Worm (Caenorhabditis elegans) whole organism, mixed stage, embryonic: ENCODE results near the gene ilys-5.

Experiments
- M03D4.4 ChIP-seq: sonication (generic microtip); optimal IDR thresholded peaks from 2 replicates; lab custom pipeline; 2017; ENCODE audit warnings: mild to moderate bottlenecking, missing genetic modification characterization, missing compliant biosample characterization
- bed-3 ChIP-seq: fragments of 200-800 bp; sonication (Bioruptor generic); optimal IDR thresholded peaks from 3 replicates; lab custom pipeline; 2018; ENCODE audit warnings: mild to moderate bottlenecking, missing genetic modification characterization, moderate library complexity, missing compliant biosample characterization
- blmp-1 ChIP-seq: fragments of 150-350 bp; optimal IDR thresholded peaks from 2 replicates; lab custom pipeline; 2014; ENCODE audit warnings: missing biosample characterization, missing genetic modification characterization
- ceh-39 ChIP-seq: fragments of 150-350 bp; optimal IDR thresholded peaks from 2 replicates; lab custom pipeline; 2014; ENCODE audit warnings: missing biosample characterization, missing genetic modification characterization
- ceh-43 ChIP-seq: fragments of 200-800 bp; sonication (Bioruptor generic); optimal IDR thresholded peaks from 2 replicates; lab custom pipeline; 2018; ENCODE audit warnings: mild to moderate bottlenecking, missing genetic modification characterization, moderate library complexity, missing compliant biosample characterization
- ceh-83 ChIP-seq: fragments of 200-800 bp; sonication (Bioruptor generic); optimal IDR thresholded peaks from 2 replicates; lab custom pipeline; 2018; ENCODE audit warnings: mild to moderate bottlenecking, missing genetic modification characterization, missing compliant biosample characterization
- ces-1 ChIP-seq: fragments of 150-350 bp; optimal IDR thresholded peaks from 2 replicates; lab custom pipeline; 2014; ENCODE audit warnings: missing biosample characterization, missing genetic modification reagents, missing genetic modification characterization
- cnd-1 ChIP-seq: fragments of 200-800 bp; sonication (Bioruptor generic); optimal IDR thresholded peaks from 2 replicates; lab custom pipeline; 2018; ENCODE audit warnings: mild to moderate bottlenecking, missing genetic modification characterization, missing compliant biosample characterization
- drap-1 ChIP-seq: fragments of 200-800 bp; sonication (Bioruptor generic); optimal IDR thresholded peaks from 3 replicates; lab custom pipeline; 2018; ENCODE audit warnings: mild to moderate bottlenecking, missing genetic modification characterization, missing compliant biosample characterization
- elt-1 ChIP-seq: sonication (generic microtip); optimal IDR thresholded peaks from 2 replicates; lab custom pipeline; 2017; ENCODE audit warnings: missing genetic modification characterization, mild to moderate bottlenecking, missing compliant biosample characterization, antibody characterized with exemption, moderate library complexity, borderline replicate concordance; ENCODE audit not compliant: insufficient read depth
- elt-3 ChIP-seq: fragments of 150-350 bp; optimal IDR thresholded peaks from 2 replicates; lab custom pipeline; 2014; ENCODE audit warnings: missing biosample characterization, missing genetic modification characterization
- ham-2 ChIP-seq: fragments of 200-800 bp; sonication (Bioruptor generic); optimal IDR thresholded peaks from 2 replicates; lab custom pipeline; 2018; ENCODE audit warnings: mild to moderate bottlenecking, missing genetic modification characterization, missing compliant biosample characterization
- hlh-1 ChIP-seq: fragments of 150-350 bp; optimal IDR thresholded peaks from 2 replicates; lab custom pipeline; 2014; ENCODE audit warnings: missing biosample characterization, missing genetic modification reagents, missing genetic modification characterization
- lin-13 ChIP-seq: fragments of 150-350 bp; optimal IDR thresholded peaks from 2 replicates; lab custom pipeline; 2014; ENCODE audit warnings: missing biosample characterization, missing genetic modification characterization
- lin-32 ChIP-seq: fragments of 200-800 bp; sonication (Bioruptor generic); optimal IDR thresholded peaks from 2 replicates; lab custom pipeline; 2018; ENCODE audit warnings: mild to moderate bottlenecking, missing genetic modification characterization, missing compliant biosample characterization
- lsy-2 ChIP-seq: fragments of 150-350 bp; optimal IDR thresholded peaks from 2 replicates; lab custom pipeline; 2014; ENCODE audit warnings: missing biosample characterization, missing genetic modification characterization
- mep-1 ChIP-seq: fragments of 150-350 bp; optimal IDR thresholded peaks from 2 replicates; lab custom pipeline; 2017; ENCODE audit warnings: missing biosample characterization, missing genetic modification reagents, missing genetic modification characterization, inconsistent platforms
- mls-2 ChIP-seq: sonication (generic microtip); optimal IDR thresholded peaks from 2 replicates; lab custom pipeline; 2016; ENCODE audit warnings: mild to moderate bottlenecking, missing genetic modification characterization, moderate library complexity, missing compliant biosample characterization
- nhr-12 ChIP-seq: fragments of 150-350 bp; optimal IDR thresholded peaks from 2 replicates; lab custom pipeline; 2014; ENCODE audit warnings: missing biosample characterization, missing genetic modification characterization
- nhr-2 ChIP-seq: fragments of 150-350 bp; optimal IDR thresholded peaks from 2 replicates; lab custom pipeline; 2014; ENCODE audit warnings: missing biosample characterization, missing genetic modification characterization
- nhr-237 ChIP-seq: fragments of 150-350 bp; optimal IDR thresholded peaks from 2 replicates; lab custom pipeline; 2014; ENCODE audit warnings: missing biosample characterization, missing genetic modification characterization
- nhr-28 ChIP-seq: fragments of 150-350 bp; optimal IDR thresholded peaks from 2 replicates; lab custom pipeline; 2014; ENCODE audit warnings: missing biosample characterization, missing genetic modification characterization
- nhr-76 ChIP-seq: sonication (generic microtip); optimal IDR thresholded peaks from 2 replicates; lab custom pipeline; 2017; ENCODE audit warnings: missing biosample characterization, missing genetic modification characterization
- pha-4 ChIP-seq: fragments of 150-350 bp; optimal IDR thresholded peaks from 2 replicates; lab custom pipeline; 2018; ENCODE audit warnings: missing biosample characterization, missing genetic modification reagents, missing genetic modification characterization
- snpc-4 ChIP-seq: fragments of 150-350 bp; optimal IDR thresholded peaks from 2 replicates; lab custom pipeline; 2014; ENCODE audit warnings: missing biosample characterization, missing genetic modification characterization
- sptf-1 ChIP-seq: sonication (generic microtip); optimal IDR thresholded peaks from 2 replicates; lab custom pipeline; 2017; ENCODE audit warnings: mild to moderate bottlenecking, missing genetic modification characterization, moderate library complexity, missing compliant biosample characterization
- tbx-8 ChIP-seq: fragments of 200-800 bp; sonication (Bioruptor generic); optimal IDR thresholded peaks from 2 replicates; lab custom pipeline; 2018; ENCODE audit warnings: mild to moderate bottlenecking, missing genetic modification characterization, moderate library complexity, missing compliant biosample characterization
- unc-120 ChIP-seq: sonication (generic microtip); optimal IDR thresholded peaks from 2 replicates; lab custom pipeline; 2017; ENCODE audit warnings: missing genetic modification characterization, missing compliant biosample characterization; ENCODE audit not compliant: poor library complexity, severe bottlenecking
- unc-39 ChIP-seq: fragments of 150-350 bp; optimal IDR thresholded peaks from 2 replicates; lab custom pipeline; 2014; ENCODE audit warnings: missing biosample characterization, missing genetic modification characterization
- unc-62 ChIP-seq: fragments of 150-350 bp; optimal IDR thresholded peaks from 2 replicates; lab custom pipeline; 2014; ENCODE audit warnings: missing biosample characterization, missing genetic modification reagents, missing genetic modification characterization
- zip-8 ChIP-seq: fragments of 150-350 bp; optimal IDR thresholded peaks from 2 replicates; lab custom pipeline; 2014; ENCODE audit warnings: missing biosample characterization, missing genetic modification characterization
- ztf-11 ChIP-seq: fragments of 150-350 bp; optimal IDR thresholded peaks from 2 replicates; lab custom pipeline; 2014; ENCODE audit warnings: missing biosample characterization, missing genetic modification characterization

Gene ilys-5

ce11 chrX:6560495-6560894 is 23.9 kb upstream of the ilys-5 start:
- TF ChIP-seq elt-3 (tag; lab: Kevin White, UChicago) (no peak), mls-2 (tag; lab: Kevin White, UChicago) (no peak), lin-13 (tag; lab: Kevin White, UChicago) (no peak), unc-120 (tag; lab: Kevin White, UChicago) (no peak), ceh-83 (GFP tag; lab: Kevin White, UChicago) (no peak), unc-62 (GFP tag; lab: Kevin White, UChicago) (no peak), drap-1 (GFP tag; lab: Kevin White, UChicago) (no peak), snpc-4 (tag; lab: Kevin White, UChicago) (no peak), M03D4.4 (tag; lab: Kevin White, UChicago) (no peak), nhr-2 (tag; lab: Kevin White, UChicago) (no peak), bed-3 (GFP tag; lab: Kevin White, UChicago) (no peak), lsy-2 (no peak), ham-2 (GFP tag; lab: Kevin White, UChicago) (no peak), ceh-39 (no peak)

- TF ChIP-seq sptf-1 (tag; lab: Kevin White, UChicago) (no peak), ceh-83 (GFP tag; lab: Kevin White, UChicago) (no peak), blmp-1 (no peak), elt-1 (tag; lab: Kevin White, UChicago) (no peak), ces-1 (GFP tag; lab: Kevin White, UChicago) (no peak), nhr-76 (tag; lab: Kevin White, UChicago) (no peak), hlh-1 (tag; lab: Kevin White, UChicago) (no peak), ceh-43 (no peak), pha-4 (no peak)
- TF ChIP-seq, all 35 proteins: peak for 0
Measured at ce11 chrX:6553634-6554033, 17.0 kb upstream of the ilys-5 start.

ce11 chrX:6552806-6553337 is 16.2 kb upstream of the ilys-5 start, which contains the start of gene svh-2:
TSS of gene svh-2 (plus strand) at chrX:6553287.
- TF ChIP-seq bed-3 (GFP tag; lab: Kevin White, UChicago) (no peak), nhr-2 (tag; lab: Kevin White, UChicago) (no peak), lsy-2 (no peak), unc-62 (GFP tag; lab: Kevin White, UChicago) (no peak), ceh-83 (GFP tag; lab: Kevin White, UChicago) (no peak), ztf-11 (no peak), tbx-8 (GFP tag; lab: Kevin White, UChicago) (no peak), ham-2 (GFP tag; lab: Kevin White, UChicago) (no peak), nhr-28 (tag; lab: Kevin White, UChicago) (no peak), M03D4.4 (tag; lab: Kevin White, UChicago) (no peak), snpc-4 (tag; lab: Kevin White, UChicago) (no peak), mep-1 (tag; lab: Kevin White, UChicago) (no peak), blmp-1 (no peak), nhr-76 (tag; lab: Kevin White, UChicago) (no peak), pha-4 (no peak), drap-1 (GFP tag; lab: Kevin White, UChicago) (no peak), sptf-1 (tag; lab: Kevin White, UChicago) (no peak), nhr-237 (tag; lab: Kevin White, UChicago) (no peak), nhr-12 (no peak)

ce11 chrX:6551679-6552078 is 15.0 kb upstream of the ilys-5 start:
- TF ChIP-seq ceh-83 (GFP tag; lab: Kevin White, UChicago) (no peak), unc-39 (tag; lab: Kevin White, UChicago) (no peak), lin-13 (tag; lab: Kevin White, UChicago) (no peak), M03D4.4 (tag; lab: Kevin White, UChicago) (no peak), ceh-43 (no peak), blmp-1 (no peak), nhr-12 (no peak), pha-4 (no peak), mls-2 (tag; lab: Kevin White, UChicago) (no peak), ceh-39 (no peak), lin-32 (no peak), ztf-11 (no peak), elt-3 (tag; lab: Kevin White, UChicago) (no peak), cnd-1 (tag; lab: Kevin White, UChicago) (no peak), drap-1 (GFP tag; lab: Kevin White, UChicago) (no peak), unc-120 (tag; lab: Kevin White, UChicago) (no peak), zip-8 (tag; lab: Kevin White, UChicago) (no peak), nhr-76 (tag; lab: Kevin White, UChicago) (no peak)
